Worm (Caenorhabditis elegans) whole organism, young adult: ENCODE measurements around the gene ZK131.11.
"Not testable (repeated sequence)": the region's sequence is repeated elsewhere in the genome, so short reads cannot be mapped to it uniquely, and the experiment has no call there.

Source experiments
- B0019.2 ChIP-seq: fragments of 200-800 bp; sonication (Bioruptor generic); conservative IDR thresholded peaks from 2 replicates; pipeline ENCODE4 v1.3.6; 2022; ENCODE audit warnings: missing genetic modification reagents, missing genetic modification characterization, missing compliant biosample characterization
- B0336.3 ChIP-seq: fragments of 200-800 bp; sonication (Bioruptor generic); IDR thresholded peaks from 2 replicates; pipeline ENCODE4 v1.3.6; 2022; ENCODE audit warnings: missing genetic modification characterization, missing compliant biosample characterization
- D2030.7 ChIP-seq: fragments of 200-800 bp; sonication (Bioruptor generic); IDR thresholded peaks from 2 replicates; pipeline ENCODE4 v1.3.6; 2022; ENCODE audit warnings: missing genetic modification reagents, missing genetic modification characterization, missing compliant biosample characterization
- F33H1.4 ChIP-seq: fragments of 200-800 bp; sonication (Bioruptor generic); IDR thresholded peaks from 2 replicates; pipeline ENCODE4 v1.3.6; 2022; ENCODE audit warnings: missing genetic modification reagents, missing genetic modification characterization, missing compliant biosample characterization
- F49E8.2 ChIP-seq: sonication (generic microtip); optimal IDR thresholded peaks from 3 replicates; lab custom pipeline; 2017; ENCODE audit warnings: missing genetic modification characterization, mild to moderate bottlenecking, missing compliant biosample characterization, antibody characterized with exemption, moderate library complexity; ENCODE audit not compliant: insufficient read depth
- F52B5.7 ChIP-seq: sonication (generic microtip); optimal IDR thresholded peaks from 2 replicates; lab custom pipeline; 2016; ENCODE audit warnings: mild to moderate bottlenecking, missing genetic modification characterization, missing compliant biosample characterization
- Y53G8AR.9 ChIP-seq: fragments of 200-800 bp; sonication (Bioruptor generic); conservative IDR thresholded peaks from 2 replicates; pipeline ENCODE4 v1.3.6; 2022; ENCODE audit warnings: missing genetic modification reagents, missing genetic modification characterization, missing compliant biosample characterization
- ama-1 ChIP-seq, 3 experiments: fragments of 150-350 bp in 1 of 3; sonication (generic microtip) in 2 of 3; optimal IDR thresholded peaks; 2 replicates each; lab custom pipeline; 2014 to 2018; ENCODE audit warnings: missing biosample characterization in 2 of 3, missing genetic modification characterization in 2 of 3, missing genetic modification reagents in 2 of 3
- aptf-2 ChIP-seq: fragments of 200-800 bp; sonication (Bioruptor generic); conservative IDR thresholded peaks from 2 replicates; pipeline ENCODE4 v1.3.6; 2022; ENCODE audit warnings: missing genetic modification reagents, missing genetic modification characterization, missing compliant biosample characterization
- aptf-3 ChIP-seq: fragments of 200-800 bp; sonication (Bioruptor generic); IDR thresholded peaks from 2 replicates; pipeline ENCODE4 v1.3.6; 2022; ENCODE audit warnings: missing genetic modification characterization, missing compliant biosample characterization
- athp-1 ChIP-seq: sonication (generic microtip); optimal IDR thresholded peaks from 2 replicates; lab custom pipeline; 2017; ENCODE audit warnings: mild to moderate bottlenecking, missing genetic modification characterization, missing compliant biosample characterization
- attf-5 ChIP-seq: fragments of 200-800 bp; sonication (Bioruptor generic); optimal IDR thresholded peaks from 2 replicates; lab custom pipeline; 2018; ENCODE audit warnings: mild to moderate bottlenecking, missing genetic modification characterization, missing compliant biosample characterization
- attf-6 ChIP-seq: fragments of 200-800 bp; sonication (Bioruptor generic); IDR thresholded peaks from 2 replicates; pipeline ENCODE4 v1.3.6; 2022; ENCODE audit warnings: missing genetic modification reagents, missing genetic modification characterization, missing compliant biosample characterization
- cebp-1 ChIP-seq, 2 experiments: fragments of 200-800 bp in 1 of 2; sonication (Bioruptor generic) in 1 of 2; sonication (generic microtip) in 1 of 2; IDR thresholded peaks in 1 of 2; optimal IDR thresholded peaks in 1 of 2; 2 replicates each; pipeline versions ENCODE4 v1.3.6 to Lab custom; 2017 to 2022; ENCODE audit warnings: missing compliant biosample characterization in 2 of 2, missing genetic modification characterization in 2 of 2, mild to moderate bottlenecking in 1 of 2, missing genetic modification reagents in 1 of 2, moderate library complexity in 1 of 2
- ceh-100 ChIP-seq: fragments of 200-800 bp; sonication (Bioruptor generic); IDR thresholded peaks from 2 replicates; pipeline ENCODE4 v1.3.6; 2022; ENCODE audit warnings: missing genetic modification reagents, missing genetic modification characterization, missing compliant biosample characterization
- dox-1 ChIP-seq: fragments of 200-800 bp; sonication (Bioruptor generic); IDR thresholded peaks from 2 replicates; pipeline ENCODE4 v1.3.6; 2022; ENCODE audit warnings: missing genetic modification reagents, missing genetic modification characterization, missing compliant biosample characterization
- efl-1 ChIP-seq: fragments of 150-350 bp; optimal IDR thresholded peaks from 2 replicates; lab custom pipeline; 2014; ENCODE audit warnings: missing biosample characterization, missing genetic modification reagents, missing genetic modification characterization
- egrh-3 ChIP-seq: fragments of 200-800 bp; sonication (Bioruptor generic); IDR thresholded peaks from 2 replicates; pipeline ENCODE4 v1.3.6; 2022; ENCODE audit warnings: missing genetic modification reagents, missing genetic modification characterization, missing compliant biosample characterization
- ekl-4 ChIP-seq: fragments of 200-800 bp; sonication (Bioruptor generic); IDR thresholded peaks from 2 replicates; pipeline ENCODE4 v1.3.6; 2022; ENCODE audit warnings: missing genetic modification reagents, missing genetic modification characterization, missing compliant biosample characterization
- him-1 ChIP-seq: sonication (generic microtip); optimal IDR thresholded peaks from 2 replicates; lab custom pipeline; 2016; ENCODE audit warnings: missing genotype, missing genetic modification reagents, missing genetic modification characterization, missing compliant biosample characterization
- hmg-1.2 ChIP-seq: fragments of 200-800 bp; sonication (Bioruptor generic); IDR thresholded peaks from 2 replicates; pipeline ENCODE4 v1.3.6; 2022; ENCODE audit warnings: missing genetic modification reagents, missing genetic modification characterization, missing compliant biosample characterization
- hrde-1 ChIP-seq: sonication (generic microtip); optimal IDR thresholded peaks from 2 replicates; lab custom pipeline; 2016; ENCODE audit warnings: missing genetic modification characterization, mild to moderate bottlenecking, missing compliant biosample characterization, moderate library complexity, missing genotype, missing genetic modification reagents, borderline replicate concordance
- lin-26 ChIP-seq: fragments of 200-800 bp; sonication (Bioruptor generic); IDR thresholded peaks from 2 replicates; pipeline ENCODE4 v1.3.6; 2022; ENCODE audit warnings: missing genetic modification reagents, missing genetic modification characterization, missing compliant biosample characterization
- lin-40 ChIP-seq: sonication (generic microtip); optimal IDR thresholded peaks from 2 replicates; lab custom pipeline; 2016; ENCODE audit warnings: missing genetic modification characterization, mild to moderate bottlenecking, missing compliant biosample characterization, missing genotype, missing genetic modification reagents
- lin-54 ChIP-seq: fragments of 200-800 bp; sonication (Bioruptor generic); optimal IDR thresholded peaks from 2 replicates; lab custom pipeline; 2018; ENCODE audit warnings: mild to moderate bottlenecking, missing genetic modification characterization, missing compliant biosample characterization
- lsl-1 ChIP-seq: fragments of 200-800 bp; sonication (Bioruptor generic); optimal IDR thresholded peaks from 2 replicates; lab custom pipeline; 2018; ENCODE audit warnings: mild to moderate bottlenecking, missing genetic modification characterization, moderate library complexity, missing compliant biosample characterization
- madf-6 ChIP-seq: fragments of 200-800 bp; sonication (Bioruptor generic); IDR thresholded peaks from 2 replicates; pipeline ENCODE4 v1.3.6; 2022; ENCODE audit warnings: missing genetic modification reagents, missing genetic modification characterization, missing compliant biosample characterization
- mcd-1 ChIP-seq: fragments of 200-800 bp; sonication (Bioruptor generic); IDR thresholded peaks from 2 replicates; pipeline ENCODE4 v1.3.6; 2022; ENCODE audit warnings: missing genetic modification reagents, missing genetic modification characterization, missing compliant biosample characterization
- nfya-2 ChIP-seq: fragments of 200-800 bp; sonication (Bioruptor generic); IDR thresholded peaks from 2 replicates; pipeline ENCODE4 v1.3.6; 2022; ENCODE audit warnings: missing genetic modification reagents, missing genetic modification characterization, missing compliant biosample characterization
- nfyb-1 ChIP-seq: fragments of 200-800 bp; sonication (Bioruptor generic); IDR thresholded peaks from 2 replicates; pipeline ENCODE4 v1.3.6; 2022; ENCODE audit warnings: missing genetic modification reagents, missing genetic modification characterization, missing compliant biosample characterization
- nhr-80 ChIP-seq: sonication (generic microtip); optimal IDR thresholded peaks from 2 replicates; lab custom pipeline; 2016; ENCODE audit warnings: missing genetic modification characterization, missing compliant biosample characterization
- pbrm-1 ChIP-seq: fragments of 200-800 bp; sonication (Bioruptor generic); IDR thresholded peaks from 2 replicates; pipeline ENCODE4 v1.3.6; 2022; ENCODE audit warnings: missing genetic modification reagents, missing genetic modification characterization, missing compliant biosample characterization
- rpc-1 ChIP-seq, 2 experiments: fragments of 150-350 bp in 1 of 2; sonication (generic microtip) in 1 of 2; optimal IDR thresholded peaks; 2 replicates each; lab custom pipeline; 2014 to 2018; ENCODE audit warnings: missing biosample characterization in 1 of 2, missing genetic modification characterization in 1 of 2, missing genetic modification reagents in 1 of 2, missing genotype in 1 of 2
- snpc-1.1 ChIP-seq: sonication (generic microtip); optimal IDR thresholded peaks from 2 replicates; lab custom pipeline; 2017; ENCODE audit warnings: missing genetic modification characterization, mild to moderate bottlenecking, missing compliant biosample characterization, antibody characterized with exemption, moderate library complexity, missing genotype, missing genetic modification reagents; ENCODE audit not compliant: insufficient read depth
- snpc-1.3 ChIP-seq: sonication (generic microtip); optimal IDR thresholded peaks from 2 replicates; lab custom pipeline; 2017; ENCODE audit warnings: missing genetic modification characterization, mild to moderate bottlenecking, missing compliant biosample characterization, antibody characterized with exemption, moderate library complexity, missing genotype, missing genetic modification reagents; ENCODE audit not compliant: insufficient read depth
- snpc-3.4 ChIP-seq: sonication (generic microtip); optimal IDR thresholded peaks from 2 replicates; lab custom pipeline; 2017; ENCODE audit warnings: missing genetic modification characterization, mild to moderate bottlenecking, missing compliant biosample characterization, antibody characterized with exemption, moderate library complexity, missing genotype, missing genetic modification reagents
- tlf-1 ChIP-seq: fragments of 200-800 bp; sonication (Bioruptor generic); optimal IDR thresholded peaks from 2 replicates; lab custom pipeline; 2018; ENCODE audit warnings: mild to moderate bottlenecking, missing genetic modification characterization, missing compliant biosample characterization
- unc-130 ChIP-seq: sonication (generic microtip); optimal IDR thresholded peaks from 2 replicates; lab custom pipeline; 2016; ENCODE audit warnings: missing genetic modification reagents, missing genetic modification characterization, missing compliant biosample characterization
- unc-62 ChIP-seq: fragments of 150-350 bp; optimal IDR thresholded peaks from 2 replicates; lab custom pipeline; 2014; ENCODE audit warnings: missing biosample characterization, missing genetic modification reagents, missing genetic modification characterization
- xnd-1 ChIP-seq: sonication (generic microtip); optimal IDR thresholded peaks from 2 replicates; lab custom pipeline; 2016; ENCODE audit warnings: missing genotype, missing genetic modification reagents, missing genetic modification characterization, missing compliant biosample characterization
- zfh-2 ChIP-seq: fragments of 200-800 bp; sonication (Bioruptor generic); conservative IDR thresholded peaks from 2 replicates; pipeline ENCODE4 v1.3.6; 2022; ENCODE audit warnings: missing genetic modification reagents, missing genetic modification characterization, missing compliant biosample characterization
- ztf-18 ChIP-seq: sonication (generic microtip); optimal IDR thresholded peaks from 2 replicates; lab custom pipeline; 2016; ENCODE audit warnings: missing genotype, mild to moderate bottlenecking, missing genetic modification characterization, missing compliant biosample characterization
- ztf-25 ChIP-seq: fragments of 200-800 bp; sonication (Bioruptor generic); IDR thresholded peaks from 2 replicates; pipeline ENCODE4 v1.3.6; 2022; ENCODE audit warnings: missing genetic modification reagents, missing genetic modification characterization, missing compliant biosample characterization

The ZK131.11 gene

ce11 chrII:13829123-13829996 is 37.3 kb downstream of the ZK131.11 start:
- peak; percentile 69 for TF ChIP-seq zfh-2 (GFP tag; lab: Robert Waterston, UW)
- peak; percentile 84 for TF ChIP-seq madf-6 (GFP tag; lab: Robert Waterston, UW)
- TF ChIP-seq unc-62 (GFP tag; lab: Kevin White, UChicago), result peak; percentile 21
- TF ChIP-seq F52B5.7, result peak; percentile 63
- TF ChIP-seq hmg-1.2 (GFP tag; lab: Robert Waterston, UW), result peak; percentile 88
- TF ChIP-seq F49E8.2 (tag; lab: Kevin White, UChicago), result peak; percentile 85
- peak; percentile 47 for TF ChIP-seq hrde-1 (tag; lab: Kevin White, UChicago)
- TF ChIP-seq nfya-2 (GFP tag; lab: Robert Waterston, UW), result 0 out of 2 replicates have a peak, but pooled peaks have one; percentile 40
- TF ChIP-seq rpc-1 (optimal IDR thresholded peaks at IDR 0.05; lab: Kevin White, UChicago), result peak; percentile 6
- TF ChIP-seq rpc-1 (tag; optimal IDR thresholded peaks at IDR 0.05; lab: Kevin White, UChicago), result peak; percentile 4
- 0 out of 2 replicates have a peak, but pooled peaks have one; percentile 59 for TF ChIP-seq nfyb-1 (GFP tag; lab: Robert Waterston, UW)
- TF ChIP-seq nhr-80 (tag; lab: Kevin White, UChicago), result peak; percentile 46
- peak; percentile 95 for TF ChIP-seq attf-6 (GFP tag; lab: Robert Waterston, UW)
- TF ChIP-seq unc-130, result peak; percentile 29
- TF ChIP-seq B0019.2 (GFP tag; lab: Robert Waterston, UW), result peak; percentile 11; the same call in 1 of the 2 replicates
- TF ChIP-seq snpc-1.1, result peak; percentile 90
- TF ChIP-seq egrh-3 (GFP tag; lab: Robert Waterston, UW), result 0 out of 2 replicates have a peak, but pooled peaks have one; percentile 22
- peak; percentile 64; the same call in 1 of the 2 replicates for TF ChIP-seq mcd-1 (GFP tag; lab: Robert Waterston, UW)
- TF ChIP-seq attf-5 (GFP tag; lab: Kevin White, UChicago), result peak; percentile 63
- TF ChIP-seq lin-26, result peak; percentile 88
- TF ChIP-seq B0336.3 (GFP tag; lab: Robert Waterston, UW), result peak; percentile 81
- peak; percentile 35 for TF ChIP-seq ztf-18
- TF ChIP-seq F33H1.4 (GFP tag; lab: Robert Waterston, UW), result peak; percentile 59
- peak; percentile 88 for TF ChIP-seq dox-1
- TF ChIP-seq D2030.7 (GFP tag; lab: Robert Waterston, UW), result peak; percentile 97
- TF ChIP-seq ekl-4 (GFP tag; lab: Robert Waterston, UW), result peak; percentile 55; the same call in 1 of the 2 replicates
- peak; percentile 84 for TF ChIP-seq snpc-3.4 (tag; lab: Kevin White, UChicago)
- peak; percentile 48 for TF ChIP-seq him-1 (tag; lab: Kevin White, UChicago)
- peak; percentile 28 for TF ChIP-seq athp-1 (tag; lab: Kevin White, UChicago)
- TF ChIP-seq aptf-3 (GFP tag; lab: Robert Waterston, UW), result 0 out of 2 replicates have a peak, but pooled peaks have one; percentile 46
- peak; percentile 29 for TF ChIP-seq lin-54 (GFP tag; lab: Kevin White, UChicago)
- peak; percentile 25 for TF ChIP-seq ama-1 (optimal IDR thresholded peaks at IDR 0.05; lab: Kevin White, UChicago)
- TF ChIP-seq ama-1 (GFP tag; optimal IDR thresholded peaks at IDR 0.05; lab: Kevin White, UChicago), result not testable (repeated sequence)
- TF ChIP-seq ztf-25 (GFP tag; lab: Robert Waterston, UW), result 0 out of 2 replicates have a peak, but pooled peaks have one; percentile 3
- TF ChIP-seq tlf-1 (GFP tag; lab: Kevin White, UChicago), result peak; percentile 13
- peak; percentile 69 for TF ChIP-seq lsl-1 (GFP tag; lab: Kevin White, UChicago)
- TF ChIP-seq pbrm-1, result peak; percentile 95
- peak; percentile 72 for TF ChIP-seq ceh-100 (GFP tag; lab: Robert Waterston, UW)
- TF ChIP-seq xnd-1 (tag; lab: Kevin White, UChicago), result peak; percentile 42
- peak; percentile 45 for TF ChIP-seq snpc-1.3 (tag; lab: Kevin White, UChicago)
- peak; percentile 43 for TF ChIP-seq lin-40 (tag; lab: Kevin White, UChicago)
- TF ChIP-seq Y53G8AR.9 (GFP tag; lab: Robert Waterston, UW), result peak; percentile 71; the same call in 1 of the 2 replicates
- TF ChIP-seq cebp-1 (GFP tag; IDR thresholded peaks at IDR 0.05; lab: Robert Waterston, UW), result peak; percentile 41; the same call in 1 of the 2 replicates
- TF ChIP-seq cebp-1 (tag; optimal IDR thresholded peaks at IDR 0.05; lab: Kevin White, UChicago), result peak; percentile 79
- TF ChIP-seq efl-1 (GFP tag; lab: Kevin White, UChicago), result peak; percentile 47
- TF ChIP-seq aptf-2 (GFP tag; lab: Robert Waterston, UW), result peak; percentile 90
